Fruit fly (Drosophila melanogaster): Measurements from ENCODE around the gene CG13005.

Gene CG13005

dm6 chrX:16839905-16840304 lies 36.5 kb downstream of the CG13005 start:
- no peak for TF ChIP-seq noc (tag; optimal IDR thresholded peaks at IDR 0.05)

dm6 chrX:16844295-16844694 lies 40.8 kb downstream of the CG13005 start, which contains the start of gene RSG7:
Gene RSG7, minus strand, starts transcription at chrX:16844433.
- no peak for TF ChIP-seq noc (tag; optimal IDR thresholded peaks at IDR 0.05)

dm6 chrX:16846575-16846974 lies 43.1 kb downstream of the CG13005 start:
- TF ChIP-seq noc (tag; optimal IDR thresholded peaks at IDR 0.05), result no peak

dm6 chrX:16848978-16849377 lies 45.5 kb downstream of the CG13005 start:
- TF ChIP-seq noc (tag; optimal IDR thresholded peaks at IDR 0.05), result no peak

DNA sequence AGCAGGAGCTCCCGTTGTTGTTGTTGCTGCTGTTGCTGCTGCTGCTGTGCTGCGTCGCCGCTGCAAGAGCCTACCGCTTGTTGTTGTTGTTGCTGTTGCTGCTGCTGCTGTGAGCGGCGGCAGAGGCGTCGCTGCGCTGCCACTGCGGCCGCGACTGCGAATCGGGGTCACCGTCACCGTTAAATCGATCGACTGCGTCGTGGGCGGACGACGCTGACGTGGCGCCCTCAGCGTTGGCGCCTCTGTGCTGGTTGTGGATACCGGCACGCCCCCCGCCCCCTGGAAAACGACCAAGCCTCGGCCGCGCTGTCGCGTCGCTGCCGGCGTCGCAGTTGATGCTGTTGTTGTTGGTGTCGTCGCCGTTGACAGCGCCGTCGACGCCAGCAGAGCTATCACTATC lies 46.1 kb downstream of the CG13005 start:
- no peak for TF ChIP-seq noc (tag; optimal IDR thresholded peaks at IDR 0.05)

- TF ChIP-seq noc (tag; optimal IDR thresholded peaks at IDR 0.05), result peak; percentile 26
These were observed 51.3 kb downstream of the CG13005 start for dm6 chrX:16854746-16855145.

All from whole organism, larva.